Worm (Caenorhabditis elegans) whole organism, L1 larva: Measurements from ENCODE around the gene cpr-3.
A peak's percentile ranks its signal among the peaks of the same experiment; 100 is the strongest.

Experiments used
- F16B12.6 ChIP-seq: fragments of 150-350 bp; optimal IDR thresholded peaks from 2 replicates; lab custom pipeline; 2014; ENCODE audit warnings: missing biosample characterization, missing genetic modification characterization
- Y116A8C.19 ChIP-seq: sonication (generic microtip); optimal IDR thresholded peaks from 2 replicates; lab custom pipeline; 2016; ENCODE audit warnings: missing compliant biosample characterization, missing genetic modification characterization, borderline replicate concordance
- blmp-1 ChIP-seq: fragments of 150-350 bp; optimal IDR thresholded peaks from 2 replicates; lab custom pipeline; 2014; ENCODE audit warnings: missing biosample characterization, missing genetic modification characterization
- ceh-82 ChIP-seq, 3 experiments: fragments of 150-350 bp in 1 of 3; sonication (generic microtip) in 2 of 3; optimal IDR thresholded peaks; 2 replicates each; lab custom pipeline; 2014 to 2017; ENCODE audit warnings: missing biosample characterization in 3 of 3, missing genetic modification characterization in 3 of 3
- dpl-1 ChIP-seq, 3 experiments: fragments of 150-350 bp in 2 of 3; sonication (generic microtip) in 1 of 3; optimal IDR thresholded peaks; 2 replicates each; lab custom pipeline; 2014 to 2017; ENCODE audit warnings: missing biosample characterization in 3 of 3, missing genetic modification characterization in 3 of 3, missing genetic modification reagents in 3 of 3
- efl-1 ChIP-seq, 4 experiments: fragments of 150-350 bp; optimal IDR thresholded peaks in 3 of 4; peaks in 1 of 4; 1 replicate in 1 of 4; 2 replicates in 3 of 4; lab custom pipeline; 2014; ENCODE audit warnings: missing biosample characterization in 2 of 4, missing genetic modification characterization in 2 of 4, missing genetic modification reagents in 2 of 4
- elt-2 ChIP-seq: sonication (generic microtip); optimal IDR thresholded peaks from 2 replicates; lab custom pipeline; 2016; ENCODE audit warnings: missing genetic modification characterization, mild to moderate bottlenecking, inconsistent platforms, missing compliant biosample characterization, missing genetic modification reagents
- elt-3 ChIP-seq, 6 experiments: fragments of 150-350 bp in 1 of 6; sonication (generic microtip); optimal IDR thresholded peaks; 2 replicates each; lab custom pipeline; 2017 to 2018; ENCODE audit warnings: missing biosample characterization in 6 of 6, missing genetic modification characterization in 6 of 6, inconsistent platforms in 1 of 6
- grh-1 ChIP-seq: fragments of 200-800 bp; sonication (Bioruptor generic); IDR thresholded peaks from 2 replicates; pipeline ENCODE4 v1.3.6; 2022; ENCODE audit warnings: missing genetic modification reagents, missing genetic modification characterization, missing compliant biosample characterization
- hlh-17 ChIP-seq: fragments of 200-800 bp; sonication (Bioruptor generic); optimal IDR thresholded peaks from 2 replicates; lab custom pipeline; 2018; ENCODE audit warnings: missing genetic modification characterization, mild to moderate bottlenecking, missing compliant biosample characterization, moderate library complexity, borderline replicate concordance
- hlh-4 ChIP-seq: sonication (generic microtip); optimal IDR thresholded peaks from 2 replicates; lab custom pipeline; 2016; ENCODE audit warnings: mild to moderate bottlenecking, missing genetic modification characterization, missing compliant biosample characterization
- isw-1 ChIP-seq: fragments of 200-800 bp; sonication (Bioruptor generic); IDR thresholded peaks from 2 replicates; pipeline ENCODE4 v1.3.6; 2022; ENCODE audit warnings: missing genetic modification characterization, missing compliant biosample characterization
- jun-1 ChIP-seq: fragments of 150-350 bp; optimal IDR thresholded peaks from 2 replicates; lab custom pipeline; 2014; ENCODE audit warnings: missing biosample characterization, missing genetic modification reagents, missing genetic modification characterization
- lin-13 ChIP-seq: fragments of 150-350 bp; optimal IDR thresholded peaks from 2 replicates; lab custom pipeline; 2014; ENCODE audit warnings: missing biosample characterization, missing genetic modification reagents, missing genetic modification characterization
- lin-35 ChIP-seq, 2 experiments: fragments of 150-350 bp; optimal IDR thresholded peaks; 2 replicates each; lab custom pipeline; 2014; ENCODE audit warnings: missing biosample characterization in 2 of 2, missing genetic modification characterization in 2 of 2, missing genetic modification reagents in 2 of 2
- lsy-2 ChIP-seq, 2 experiments: fragments of 150-350 bp; optimal IDR thresholded peaks; 2 replicates each; lab custom pipeline; 2014; ENCODE audit warnings: missing biosample characterization in 2 of 2, missing genetic modification characterization in 2 of 2
- mep-1 ChIP-seq: fragments of 150-350 bp; optimal IDR thresholded peaks from 2 replicates; lab custom pipeline; 2014; ENCODE audit warnings: missing biosample characterization, missing genetic modification characterization
- nhr-11 ChIP-seq: fragments of 150-350 bp; optimal IDR thresholded peaks from 2 replicates; lab custom pipeline; 2014; ENCODE audit warnings: missing biosample characterization, missing genetic modification characterization
- nhr-19 ChIP-seq: fragments of 200-800 bp; sonication (Bioruptor generic); conservative IDR thresholded peaks from 2 replicates; pipeline ENCODE4 v1.3.6; 2022; ENCODE audit warnings: missing genetic modification characterization, missing compliant biosample characterization
- nhr-20 ChIP-seq: sonication (generic microtip); optimal IDR thresholded peaks from 2 replicates; lab custom pipeline; 2016; ENCODE audit warnings: mild to moderate bottlenecking, missing genetic modification characterization, missing compliant biosample characterization
- nhr-28 ChIP-seq: fragments of 150-350 bp; optimal IDR thresholded peaks from 2 replicates; lab custom pipeline; 2014; ENCODE audit warnings: missing biosample characterization, missing genetic modification characterization
- nhr-90 ChIP-seq: sonication (generic microtip); optimal IDR thresholded peaks from 2 replicates; lab custom pipeline; 2016; ENCODE audit warnings: mild to moderate bottlenecking, missing genetic modification characterization, missing compliant biosample characterization; ENCODE audit not compliant: poor library complexity
- pax-3 ChIP-seq: fragments of 200-800 bp; sonication (Bioruptor generic); optimal IDR thresholded peaks from 2 replicates; lab custom pipeline; 2018; ENCODE audit warnings: mild to moderate bottlenecking, missing genetic modification characterization, moderate library complexity, missing compliant biosample characterization
- pqm-1 ChIP-seq: sonication (generic microtip); optimal IDR thresholded peaks from 3 replicates; lab custom pipeline; 2017; ENCODE audit warnings: missing biosample characterization, missing genetic modification characterization
- rnt-1 ChIP-seq: sonication (generic microtip); optimal IDR thresholded peaks from 2 replicates; lab custom pipeline; 2016; ENCODE audit warnings: mild to moderate bottlenecking, missing genetic modification characterization, moderate library complexity, missing compliant biosample characterization
- snpc-4 ChIP-seq: fragments of 150-350 bp; optimal IDR thresholded peaks from 2 replicates; lab custom pipeline; 2014; ENCODE audit warnings: missing biosample characterization, missing genetic modification characterization
- sup-37 ChIP-seq: fragments of 200-800 bp; sonication (Bioruptor generic); optimal IDR thresholded peaks from 2 replicates; lab custom pipeline; 2018; ENCODE audit warnings: mild to moderate bottlenecking, missing genetic modification characterization, missing compliant biosample characterization
- swsn-7 ChIP-seq: sonication (generic microtip); optimal IDR thresholded peaks from 2 replicates; lab custom pipeline; 2016; ENCODE audit warnings: missing genetic modification characterization, missing compliant biosample characterization
- unc-130 ChIP-seq: fragments of 150-350 bp; optimal IDR thresholded peaks from 2 replicates; lab custom pipeline; 2017; ENCODE audit warnings: missing biosample characterization, missing genetic modification characterization, inconsistent platforms
- unc-62 ChIP-seq: fragments of 150-350 bp; optimal IDR thresholded peaks from 2 replicates; lab custom pipeline; 2014; ENCODE audit warnings: missing biosample characterization, missing genetic modification reagents, missing genetic modification characterization
- vab-15 ChIP-seq: sonication (generic microtip); optimal IDR thresholded peaks from 2 replicates; lab custom pipeline; 2017; ENCODE audit warnings: missing genotype, mild to moderate bottlenecking, missing genetic modification characterization, missing compliant biosample characterization
- xbp-1 ChIP-seq: sonication (generic microtip); optimal IDR thresholded peaks from 2 replicates; lab custom pipeline; 2016; ENCODE audit warnings: missing genetic modification characterization, missing compliant biosample characterization

cpr-3 gene

ce11 chrV:15327745-15328447, 29.4 kb upstream of the cpr-3 start, which contains the start of gene ZK1037.6:
Gene ZK1037.6, minus strand, starts transcription at chrV:15327795.
- TF ChIP-seq F16B12.6: no peak
- TF ChIP-seq unc-62 (GFP tag; lab: Kevin White, UChicago): no peak
- no peak for TF ChIP-seq nhr-28
- TF ChIP-seq elt-2 (tag; lab: Kevin White, UChicago): peak; percentile 90
- no peak for TF ChIP-seq nhr-19 (GFP tag; lab: Robert Waterston, UW)
- no peak for TF ChIP-seq hlh-4 (tag; lab: Kevin White, UChicago)
- no peak for TF ChIP-seq vab-15
- peak; percentile 27 for TF ChIP-seq jun-1 (tag; lab: Kevin White, UChicago)
- no peak for TF ChIP-seq snpc-4 (tag; lab: Kevin White, UChicago)
- TF ChIP-seq, all 84 proteins: peak for 2

- no peak for TF ChIP-seq mep-1 (tag; lab: Kevin White, UChicago)
- TF ChIP-seq F16B12.6: no peak
- no peak for TF ChIP-seq lin-13 (GFP tag; lab: Kevin White, UChicago)
- no peak for TF ChIP-seq lsy-2 (tag; optimal IDR thresholded peaks at IDR 0.05; lab: Kevin White, UChicago)
- TF ChIP-seq xbp-1 (tag; lab: Kevin White, UChicago): no peak
- no peak for TF ChIP-seq vab-15
- TF ChIP-seq pqm-1 (tag; lab: Kevin White, UChicago): peak; percentile 33
- no peak for TF ChIP-seq rnt-1
- no peak for TF ChIP-seq grh-1
- TF ChIP-seq unc-130: no peak
- TF ChIP-seq dpl-1 (GFP tag; optimal IDR thresholded peaks at IDR 0.05; lab: Kevin White, UChicago): no peak
- TF ChIP-seq jun-1 (tag; lab: Kevin White, UChicago): peak; percentile 13
- TF ChIP-seq isw-1 (GFP tag; lab: Robert Waterston, UW): no peak
- no peak for TF ChIP-seq nhr-90 (tag; lab: Kevin White, UChicago)
- TF ChIP-seq hlh-4 (tag; lab: Kevin White, UChicago): no peak
- TF ChIP-seq hlh-17 (GFP tag; lab: Kevin White, UChicago): no peak
- no peak for TF ChIP-seq sup-37 (GFP tag; lab: Kevin White, UChicago)
- no peak for TF ChIP-seq swsn-7 (tag; lab: Kevin White, UChicago)
- TF ChIP-seq nhr-11: no peak
- TF ChIP-seq elt-2 (tag; lab: Kevin White, UChicago): peak; percentile 84
- no peak for TF ChIP-seq elt-3 (tag; optimal IDR thresholded peaks at IDR 0.05; lab: Kevin White, UChicago)
- no peak for TF ChIP-seq ceh-82 (tag; optimal IDR thresholded peaks at IDR 0.05; lab: Kevin White, UChicago)
Observed at ce11 chrV:15323417-15323816, 24.9 kb upstream of the cpr-3 start.

- TF ChIP-seq elt-2 (tag; lab: Kevin White, UChicago): peak; percentile 73
Observed at ce11 chrV:15322653-15323052, 24.2 kb upstream of the cpr-3 start, which contains the start of gene nhr-247. Gene nhr-247, plus strand, starts transcription at chrV:15322982.

- peak; percentile 38 for TF ChIP-seq nhr-20 (tag; lab: Kevin White, UChicago)
- TF ChIP-seq lin-35 (GFP tag; optimal IDR thresholded peaks at IDR 0.05; lab: Kevin White, UChicago): peak in 1 of 2 experiments; percentile 45
- TF ChIP-seq pax-3: peak; percentile 77
- no peak for TF ChIP-seq Y116A8C.19 (tag; lab: Kevin White, UChicago)
- no peak for TF ChIP-seq blmp-1 (tag; lab: Kevin White, UChicago)
- TF ChIP-seq nhr-19 (GFP tag; lab: Robert Waterston, UW): no peak
- no peak for TF ChIP-seq efl-1 (optimal IDR thresholded peaks at IDR 0.05; lab: Kevin White, UChicago)
- peak in 1 of 2 experiments; percentile 14 for TF ChIP-seq efl-1 (GFP tag; optimal IDR thresholded peaks at IDR 0.05 in 1 of 2; lab: Kevin White, UChicago)
- peak; percentile 65 for TF ChIP-seq jun-1 (tag; lab: Kevin White, UChicago)
- peak; percentile 99 for TF ChIP-seq elt-2 (tag; lab: Kevin White, UChicago)
- peak; percentile 55 for TF ChIP-seq pqm-1 (tag; lab: Kevin White, UChicago)
- TF ChIP-seq, all 84 proteins: peak for 7
Observed at ce11 chrV:15318638-15319037, 20.1 kb upstream of the cpr-3 start, which contains the start of gene nhr-291. Gene nhr-291, plus strand, starts transcription at chrV:15318961.
